Fruit fly (Drosophila melanogaster): ENCODE results near the gene CG7573.
A peak's percentile ranks its signal among the peaks of the same experiment; 100 is the strongest.

CG7573 gene

dm6 chr3L:11317464-11317863, 5.9 kb downstream of the CG7573 start (continued):
- TF ChIP-seq chn (GFP tag; optimal IDR thresholded peaks at IDR 0.05) (no peak), bigmax (GFP tag; optimal IDR thresholded peaks at IDR 0.05) (no peak), CG8944 (GFP tag; optimal IDR thresholded peaks at IDR 0.05) (no peak), Xrp1 (GFP tag; IDR thresholded peaks at IDR 0.05) (peak; percentile 55), hbn (GFP tag; IDR thresholded peaks at IDR 0.05; ENCODE audit: partially characterized antibody) (no peak), Bgb (GFP tag; IDR thresholded peaks at IDR 0.05; ENCODE audit: partially characterized antibody) (no peak), lbe (GFP tag; optimal IDR thresholded peaks at IDR 0.05) (no peak), YL-1 (GFP tag; optimal IDR thresholded peaks at IDR 0.05) (no peak), pfk (GFP tag; optimal IDR thresholded peaks at IDR 0.05) (no peak), NC2α (GFP tag; optimal IDR thresholded peaks at IDR 0.05) (no peak), CG4282 (GFP tag; optimal IDR thresholded peaks at IDR 0.05) (no peak), CG17359 (tag; optimal IDR thresholded peaks at IDR 0.05) (no peak), CG6765 (GFP tag; optimal IDR thresholded peaks at IDR 0.05) (no peak), schlank (tag; optimal IDR thresholded peaks at IDR 0.05) (no peak), knrl (GFP tag; IDR thresholded peaks at IDR 0.05; ENCODE audit: partially characterized antibody) (no peak), stc (GFP tag; IDR thresholded peaks at IDR 0.05) (no peak), trem (tag; optimal IDR thresholded peaks at IDR 0.05) (no peak), fu2 (GFP tag; optimal IDR thresholded peaks at IDR 0.05) (no peak), CG4820 (GFP tag; optimal IDR thresholded peaks at IDR 0.05) (no peak), Lpt (GFP tag; optimal IDR thresholded peaks at IDR 0.05) (no peak), ken (GFP tag; IDR thresholded peaks at IDR 0.05) (no peak), Oaz (GFP tag; IDR thresholded peaks at IDR 0.05) (no peak), CG8765 (GFP tag; IDR thresholded peaks at IDR 0.05) (no peak), Fer1 (GFP tag; optimal IDR thresholded peaks at IDR 0.05) (no peak), sisA (GFP tag; IDR thresholded peaks at IDR 0.05) (no peak), mirr (GFP tag; optimal IDR thresholded peaks at IDR 0.05) (no peak), bcd (GFP tag; optimal IDR thresholded peaks at IDR 0.05) (no peak), CG11723 (GFP tag; optimal IDR thresholded peaks at IDR 0.05) (no peak), unpg (GFP tag; optimal IDR thresholded peaks at IDR 0.05) (peak; percentile 25), HLH54F (GFP tag; optimal IDR thresholded peaks at IDR 0.05) (no peak), H15 (GFP tag; IDR thresholded peaks at IDR 0.05) (no peak), Gug (GFP tag; IDR thresholded peaks at IDR 0.05) (no peak), tap (tag; optimal IDR thresholded peaks at IDR 0.05) (no peak), CHES-1-like (GFP tag; optimal IDR thresholded peaks at IDR 0.05) (no peak), CG1529 (GFP tag; optimal IDR thresholded peaks at IDR 0.05) (no peak), Lhr (GFP tag; optimal IDR thresholded peaks at IDR 0.05) (no peak), CG10959 (GFP tag; IDR thresholded peaks at IDR 0.05) (no peak), bsh (GFP tag; optimal IDR thresholded peaks at IDR 0.05) (peak in 1 of 2 experiments; percentile 9), pros (GFP tag; optimal IDR thresholded peaks at IDR 0.05) (no peak), zfh1 (GFP tag; IDR thresholded peaks at IDR 0.05) (no peak), onecut (GFP tag; IDR thresholded peaks at IDR 0.05) (no peak), Blimp-1 (GFP tag; optimal IDR thresholded peaks at IDR 0.05) (peak; percentile 15), grau (tag; optimal IDR thresholded peaks at IDR 0.05) (no peak), Hmx (GFP tag; optimal IDR thresholded peaks at IDR 0.05) (no peak), CG17612 (GFP tag; IDR thresholded peaks at IDR 0.05) (no peak), CG32767 (GFP tag; IDR thresholded peaks at IDR 0.05) (no peak), HHEX (GFP tag; optimal IDR thresholded peaks at IDR 0.05) (peak; percentile 1), CG14965 (GFP tag; optimal IDR thresholded peaks at IDR 0.05; ENCODE audit: borderline replicate concordance) (no peak), crol (GFP tag; IDR thresholded peaks at IDR 0.05) (peak; percentile 46; the same call in 1 of the 2 replicates), Fer3 (tag; optimal IDR thresholded peaks at IDR 0.05) (no peak), CG12659 (GFP tag; optimal IDR thresholded peaks at IDR 0.05) (no peak), CG13123 (GFP tag; optimal IDR thresholded peaks at IDR 0.05) (no peak), fru (optimal IDR thresholded peaks at IDR 0.05) (no peak)

All from whole organism, embryonic.